Worm (Caenorhabditis elegans) whole organism, L4 larva: ENCODE data around the gene M106.8.

ENCODE experiments used
- ceh-82 ChIP-seq: sonication (generic microtip); optimal IDR thresholded peaks from 2 replicates; lab custom pipeline; 2017; ENCODE audit warnings: missing biosample characterization, missing genetic modification characterization
- dpl-1 ChIP-seq: fragments of 150-350 bp; optimal IDR thresholded peaks from 2 replicates; lab custom pipeline; 2014; ENCODE audit warnings: missing biosample characterization, missing genetic modification reagents, missing genetic modification characterization
- dve-1 ChIP-seq: sonication (generic microtip); optimal IDR thresholded peaks from 2 replicates; lab custom pipeline; 2017; ENCODE audit warnings: antibody characterized with exemption, mild to moderate bottlenecking, missing genetic modification characterization, missing compliant biosample characterization; ENCODE audit not compliant: insufficient read depth
- egl-27 ChIP-seq: sonication (generic microtip); optimal IDR thresholded peaks from 3 replicates; lab custom pipeline; 2017; ENCODE audit warnings: missing biosample characterization, missing genetic modification reagents, missing genetic modification characterization
- lin-39 ChIP-seq: fragments of 150-350 bp; optimal IDR thresholded peaks from 2 replicates; lab custom pipeline; 2014; ENCODE audit warnings: missing biosample characterization, missing genetic modification reagents, missing genetic modification characterization
- mdl-1 ChIP-seq, 2 experiments: fragments of 150-350 bp in 1 of 2; sonication (generic microtip) in 1 of 2; optimal IDR thresholded peaks; 2 replicates each; lab custom pipeline; 2014 to 2017; ENCODE audit warnings: missing biosample characterization in 2 of 2, missing genetic modification characterization in 2 of 2
- nhr-10 ChIP-seq: fragments of 150-350 bp; optimal IDR thresholded peaks from 2 replicates; lab custom pipeline; 2014; ENCODE audit warnings: missing biosample characterization, missing genetic modification characterization
- nhr-11 ChIP-seq: fragments of 150-350 bp; optimal IDR thresholded peaks from 2 replicates; lab custom pipeline; 2014; ENCODE audit warnings: missing biosample characterization, missing genetic modification characterization
- snpc-4 ChIP-seq: fragments of 150-350 bp; optimal IDR thresholded peaks from 2 replicates; lab custom pipeline; 2014; ENCODE audit warnings: missing biosample characterization, missing genetic modification characterization
- tra-1 ChIP-seq: fragments of 200-800 bp; sonication (Bioruptor generic); IDR thresholded peaks from 2 replicates; pipeline ENCODE4 v1.3.6; 2022; ENCODE audit warnings: missing genetic modification reagents, missing genetic modification characterization, missing compliant biosample characterization
- unc-62 ChIP-seq, 3 experiments: fragments of 150-350 bp in 1 of 3; sonication (generic microtip); optimal IDR thresholded peaks in 2 of 3; peaks in 1 of 3; 1 replicate in 1 of 3; 2 replicates in 2 of 3; lab custom pipeline; 2014 to 2017; ENCODE audit warnings: missing biosample characterization in 3 of 3, missing genetic modification characterization in 3 of 3, missing genetic modification reagents in 3 of 3, missing genotype in 1 of 3
- zag-1 ChIP-seq: fragments of 150-350 bp; optimal IDR thresholded peaks from 2 replicates; lab custom pipeline; 2014; ENCODE audit warnings: missing biosample characterization, missing genetic modification characterization

DNA sequence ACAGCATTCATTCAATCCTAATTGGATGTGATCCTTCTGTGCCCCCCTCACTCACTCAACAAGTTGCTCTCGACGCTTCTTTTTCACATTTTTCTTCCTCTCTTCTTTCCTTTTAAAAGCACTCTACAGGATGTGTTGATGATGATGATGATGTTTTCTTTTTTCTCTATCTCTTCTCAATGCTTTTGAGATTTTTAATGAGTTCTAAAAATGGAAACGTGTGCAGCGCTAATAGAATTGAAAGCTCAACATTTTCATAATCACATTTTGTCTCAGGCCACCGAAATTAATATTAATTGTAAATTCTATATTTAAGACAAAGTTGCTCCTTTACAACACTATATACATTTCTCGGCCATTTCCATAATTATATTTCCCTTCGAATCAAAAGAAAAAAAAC is 43.2 kb downstream of the M106.8 start:
- TF ChIP-seq nhr-11 (tag; lab: Kevin White, UChicago) (no peak), ceh-82 (no peak), nhr-10 (tag; lab: Kevin White, UChicago) (no peak), dpl-1 (GFP tag; lab: Kevin White, UChicago) (no peak), mdl-1 (tag; optimal IDR thresholded peaks at IDR 0.05; lab: Kevin White, UChicago) (no peak), egl-27 (no peak), tra-1 (GFP tag; lab: Robert Waterston, UW) (no peak), unc-62 (GFP tag; optimal IDR thresholded peaks at IDR 0.05 in 1 of 2; lab: Kevin White, UChicago) (peak in 1 of 2 experiments; percentile 11), unc-62 (tag; optimal IDR thresholded peaks at IDR 0.05; lab: Kevin White, UChicago) (no peak), dve-1 (tag; lab: Kevin White, UChicago) (no peak), zag-1 (tag; lab: Kevin White, UChicago) (no peak), snpc-4 (tag; lab: Kevin White, UChicago) (no peak), lin-39 (tag; lab: Kevin White, UChicago) (no peak)
